Worm (Caenorhabditis elegans) whole organism, mixed stage, embryonic: ENCODE measurements around the gene tlp-1.
"Not testable (repeated sequence)": the region's sequence is repeated elsewhere in the genome, so short reads cannot be mapped to it uniquely, and the experiment has no call there.

ENCODE experiments used
- ces-1 ChIP-seq: fragments of 150-350 bp; optimal IDR thresholded peaks from 2 replicates; lab custom pipeline; 2014; ENCODE audit warnings: missing biosample characterization, missing genetic modification reagents, missing genetic modification characterization
- lin-13 ChIP-seq: fragments of 150-350 bp; optimal IDR thresholded peaks from 2 replicates; lab custom pipeline; 2014; ENCODE audit warnings: missing biosample characterization, missing genetic modification characterization
- lsy-2 ChIP-seq: fragments of 150-350 bp; optimal IDR thresholded peaks from 2 replicates; lab custom pipeline; 2014; ENCODE audit warnings: missing biosample characterization, missing genetic modification characterization
- mab-5 ChIP-seq: fragments of 150-350 bp; optimal IDR thresholded peaks from 2 replicates; lab custom pipeline; 2014; ENCODE audit warnings: missing biosample characterization, missing genetic modification characterization
- nhr-28 ChIP-seq: fragments of 150-350 bp; optimal IDR thresholded peaks from 2 replicates; lab custom pipeline; 2014; ENCODE audit warnings: missing biosample characterization, missing genetic modification characterization
- sptf-1 ChIP-seq: sonication (generic microtip); optimal IDR thresholded peaks from 2 replicates; lab custom pipeline; 2017; ENCODE audit warnings: mild to moderate bottlenecking, missing genetic modification characterization, moderate library complexity, missing compliant biosample characterization

The tlp-1 gene

ce11 chrIV:13652023-13652422 is 51.9 kb downstream of the tlp-1 start, which contains the start of gene Y45F10C.6:
TSS of gene Y45F10C.6 (plus strand) at chrIV:13652323.
- not testable (repeated sequence) for TF ChIP-seq nhr-28, mab-5, lsy-2 (tag; lab: Kevin White, UChicago)

ce11 chrIV:13651411-13651810 is 52.5 kb downstream of the tlp-1 start, which contains the start of gene C08F11.12:
TSS of gene C08F11.12 (minus strand) at chrIV:13651511.
- TF ChIP-seq sptf-1 (tag; lab: Kevin White, UChicago); lin-13 (tag; lab: Kevin White, UChicago); ces-1 (GFP tag; lab: Kevin White, UChicago): not testable (repeated sequence)
